Worm (Caenorhabditis elegans) whole organism, L3 larva: ENCODE data around the gene ceh-37.

Experiments
- ZK546.5 ChIP-seq: sonication (generic microtip); optimal IDR thresholded peaks from 2 replicates; lab custom pipeline; 2017; ENCODE audit warnings: missing biosample characterization, missing genetic modification characterization
- ceh-9 ChIP-seq: sonication (generic microtip); optimal IDR thresholded peaks from 2 replicates; lab custom pipeline; 2018; ENCODE audit warnings: missing biosample characterization, missing genetic modification characterization
- fos-1 ChIP-seq: fragments of 150-350 bp; optimal IDR thresholded peaks from 2 replicates; lab custom pipeline; 2014; ENCODE audit warnings: missing biosample characterization, missing genetic modification characterization
- lin-39 ChIP-seq: fragments of 150-350 bp; optimal IDR thresholded peaks from 2 replicates; lab custom pipeline; 2018; ENCODE audit warnings: missing biosample characterization, missing genetic modification reagents, missing genetic modification characterization
- lsy-12 ChIP-seq: sonication (generic microtip); optimal IDR thresholded peaks from 2 replicates; lab custom pipeline; 2016; ENCODE audit warnings: mild to moderate bottlenecking, missing genetic modification characterization, missing compliant biosample characterization
- nhr-12 ChIP-seq: fragments of 150-350 bp; optimal IDR thresholded peaks from 2 replicates; lab custom pipeline; 2014; ENCODE audit warnings: missing biosample characterization, missing genetic modification characterization
- nhr-43 ChIP-seq: sonication (generic microtip); optimal IDR thresholded peaks from 2 replicates; lab custom pipeline; 2016; ENCODE audit warnings: mild to moderate bottlenecking, missing genetic modification characterization, missing compliant biosample characterization; ENCODE audit not compliant: poor library complexity, severe bottlenecking
- pha-4 ChIP-seq: fragments of 150-350 bp; optimal IDR thresholded peaks from 2 replicates; lab custom pipeline; 2014; ENCODE audit warnings: missing biosample characterization, missing genetic modification reagents, missing genetic modification characterization

ce11 chrX:14180151-14180550, 27.6 kb downstream of the ceh-37 start, which contains the start of gene C37E2.3:
- TF ChIP-seq nhr-43 (tag; lab: Kevin White, UChicago) (no peak), nhr-12 (tag; lab: Kevin White, UChicago) (no peak), fos-1 (tag; lab: Kevin White, UChicago) (no peak), ceh-9 (tag; lab: Kevin White, UChicago) (no peak), pha-4 (tag; lab: Kevin White, UChicago) (no peak), lin-39 (tag; lab: Kevin White, UChicago) (no peak), ZK546.5 (no peak), lsy-12 (no peak)
